Worm (Caenorhabditis elegans) whole organism, early embryonic: ENCODE measurements around the gene fbxc-54.

ENCODE experiments used
- ama-1 ChIP-seq: fragments of 150-350 bp; optimal IDR thresholded peaks from 2 replicates; lab custom pipeline; 2014
- pes-1 ChIP-seq: fragments of 200-800 bp; sonication (Bioruptor generic); IDR thresholded peaks from 2 replicates; pipeline ENCODE4 v1.3.6; 2022; ENCODE audit warnings: missing genetic modification reagents, missing genetic modification characterization, missing compliant biosample characterization

DNA sequence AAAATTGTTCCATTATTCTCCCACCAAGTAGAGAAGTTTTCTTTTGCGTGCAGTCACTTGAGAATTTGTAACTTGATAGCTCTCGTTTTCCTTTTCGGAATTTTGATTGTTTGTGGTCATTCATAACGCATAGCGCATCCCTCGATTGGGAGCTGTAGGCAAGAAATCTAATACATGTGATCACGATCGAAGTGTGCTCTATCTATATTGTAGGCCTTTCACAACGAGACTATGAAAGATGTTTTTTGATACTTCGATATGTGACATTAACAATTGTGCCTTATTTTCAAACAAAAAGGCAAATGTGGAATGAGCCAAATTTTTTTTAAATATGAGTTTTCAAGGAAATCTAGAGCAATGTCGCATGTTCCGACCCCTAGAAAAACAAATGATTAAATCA is 44.3 kb downstream of the fbxc-54 start:
- TF ChIP-seq ama-1 (lab: Kevin White, UChicago) (no peak), pes-1 (GFP tag; lab: Robert Waterston, UW) (no peak)
